Fruit fly (Drosophila melanogaster): ENCODE data around the gene PH4alphaNE2.

DNA sequence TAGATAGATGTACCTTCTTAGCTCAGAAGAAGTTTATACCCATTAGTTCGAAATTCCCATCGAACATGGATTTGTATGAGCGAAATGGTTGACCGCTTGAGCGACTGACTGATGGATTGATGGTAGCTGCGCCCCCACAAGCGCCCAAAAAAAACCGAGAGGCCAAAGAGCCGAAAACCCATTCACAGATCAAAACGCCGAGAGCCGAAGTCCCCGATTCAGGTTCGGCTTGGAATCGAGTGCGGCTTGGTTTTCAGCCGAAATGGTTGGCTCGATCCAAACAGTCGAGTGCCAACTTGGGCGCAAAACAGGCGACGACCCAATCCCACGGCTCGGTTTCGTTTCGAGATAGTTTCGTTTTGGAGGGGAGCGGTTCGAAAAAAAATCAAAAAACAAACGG is 51.8 kb downstream of the PH4alphaNE2 start:
- TF ChIP-seq Mnt (GFP tag; optimal IDR thresholded peaks at IDR 0.05) (no peak), kay (GFP tag; ENCODE audit: borderline replicate concordance) (no peak), pad (GFP tag; optimal IDR thresholded peaks at IDR 0.05) (no peak), ovo (GFP tag; optimal IDR thresholded peaks at IDR 0.05) (no peak), tj (GFP tag; optimal IDR thresholded peaks at IDR 0.05) (no peak), CG33017 (tag; optimal IDR thresholded peaks at IDR 0.05) (no peak), bab1 (GFP tag; optimal IDR thresholded peaks at IDR 0.05) (no peak), CG7045 (GFP tag; optimal IDR thresholded peaks at IDR 0.05) (no peak), CG5204 (GFP tag; optimal IDR thresholded peaks at IDR 0.05) (no peak), CG7101 (tag; optimal IDR thresholded peaks at IDR 0.05) (no peak), cic (GFP tag; optimal IDR thresholded peaks at IDR 0.05) (no peak), CG1620 (GFP tag; optimal IDR thresholded peaks at IDR 0.05) (no peak), Crg-1 (GFP tag; optimal IDR thresholded peaks at IDR 0.05) (no peak)
